Worm (Caenorhabditis elegans): ENCODE measurements around the gene F26A1.9.

DNA sequence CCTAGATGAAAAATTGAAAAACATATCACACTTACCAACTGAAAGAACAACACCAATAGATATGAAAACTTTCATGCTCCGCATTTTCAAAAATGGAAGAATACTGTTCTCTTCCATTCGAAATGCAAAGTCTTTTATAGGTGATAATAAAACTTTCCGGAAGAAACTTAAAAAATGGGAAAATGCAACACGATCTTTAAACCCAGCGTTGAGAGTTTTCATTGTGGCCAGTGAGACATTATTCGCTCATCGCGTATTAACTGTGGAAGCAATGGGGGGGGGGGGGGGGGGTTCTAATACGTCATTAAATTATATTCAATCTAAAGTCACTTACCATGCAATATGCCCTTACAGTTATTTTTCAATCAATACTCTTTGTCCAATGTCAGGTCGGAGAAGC is 15.0 kb upstream of the F26A1.9 start, which contains the start of the genes clec-157 and fkh-5:
- TF ChIP-seq zag-1 (tag; optimal IDR thresholded peaks at IDR 0.05), result no peak
- TF ChIP-seq nfya-1 (tag; optimal IDR thresholded peaks at IDR 0.05; ENCODE audit: insufficient read depth), result no peak
- TF ChIP-seq nhr-23 (tag; optimal IDR thresholded peaks at IDR 0.05), result no peak
- TF ChIP-seq nhr-67 (tag; optimal IDR thresholded peaks at IDR 0.05), result no peak
- TF ChIP-seq jun-1 (tag; optimal IDR thresholded peaks at IDR 0.05), result no peak
- no peak for TF ChIP-seq unc-39 (tag; optimal IDR thresholded peaks at IDR 0.05)
- no peak for TF ChIP-seq lsy-12 (tag; optimal IDR thresholded peaks at IDR 0.05)
- TF ChIP-seq ceh-28 (tag; optimal IDR thresholded peaks at IDR 0.05), result no peak
- TF ChIP-seq lin-15B (tag; optimal IDR thresholded peaks at IDR 0.05), result no peak
- TF ChIP-seq ceh-82 (tag; optimal IDR thresholded peaks at IDR 0.05), result no peak
- no peak for TF ChIP-seq ztf-11 (tag; optimal IDR thresholded peaks at IDR 0.05)
- no peak for TF ChIP-seq elt-3 (tag; optimal IDR thresholded peaks at IDR 0.05)
- no peak for TF ChIP-seq snpc-4 (tag; optimal IDR thresholded peaks at IDR 0.05)
